Worm (Caenorhabditis elegans): ENCODE data around the gene srbc-55.

- TF ChIP-seq tbx-37 (GFP tag; conservative IDR thresholded peaks at IDR 0.05) (no peak), flt-1 (GFP tag; IDR thresholded peaks at IDR 0.05) (no peak)
Measured at ce11 chrV:15796087-15796486, 33.7 kb downstream of the srbc-55 start, which contains the start of gene nhr-223.

Data from whole organism, early embryonic.